Fruit fly (Drosophila melanogaster) whole organism, larva: ENCODE results near the gene CG14561.

Source experiments
- noc ChIP-seq: fragments of 200-800 bp; sonication (Bioruptor generic); optimal IDR thresholded peaks from 3 replicates; lab custom pipeline; 2019; ENCODE audit warnings: missing biosample characterization, mild to moderate bottlenecking, missing genetic modification characterization, moderate library complexity

Gene CG14561

DNA sequence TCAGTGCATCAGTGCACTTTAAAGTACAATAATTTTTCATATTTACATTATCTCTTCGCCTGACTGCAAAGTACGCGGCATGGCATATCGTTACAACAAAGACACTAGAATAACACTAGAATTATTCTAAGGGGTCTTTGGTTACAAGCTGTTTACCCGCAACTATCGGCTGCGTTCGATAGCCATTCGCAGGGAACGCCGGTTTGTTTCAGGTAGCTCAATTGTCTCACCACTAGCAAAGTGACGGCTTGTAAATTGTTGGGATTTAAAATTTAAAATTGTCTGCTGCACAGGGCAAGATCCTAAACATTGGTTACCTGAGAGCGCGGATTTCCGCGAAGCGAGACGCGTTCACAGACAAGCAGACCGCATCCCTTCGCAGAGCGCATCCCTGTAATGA lies at the start of gene CG14561:
CG14561 (plus strand) TSS at position 214 of the 400 bp plus-strand sequence.
- TF ChIP-seq noc (tag; lab: Kevin White, UChicago): no peak

DNA sequence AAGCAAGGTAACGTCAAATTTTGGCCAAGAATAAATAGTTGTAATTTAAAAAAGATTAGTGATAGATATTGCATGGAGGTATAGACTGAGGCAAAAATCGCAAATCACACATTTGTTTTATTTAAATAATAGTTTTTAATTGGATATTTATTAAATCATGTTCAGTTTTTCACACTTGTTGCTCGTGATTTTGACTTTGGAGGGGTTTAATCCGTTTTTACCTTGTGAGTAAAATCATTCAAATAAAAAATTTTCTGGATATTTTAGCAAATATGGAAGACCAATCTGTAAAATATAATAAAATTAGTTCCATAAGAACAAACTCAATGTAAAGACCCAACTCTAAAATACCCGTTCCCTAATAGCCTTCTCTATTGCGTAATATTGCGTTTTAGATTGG lies 37.5 kb upstream of the CG14561 start, which contains the start of gene CG7140:
CG7140 (minus strand) TSS at position 101 of the 400 bp plus-strand sequence.
- TF ChIP-seq noc (tag; lab: Kevin White, UChicago): no peak

DNA sequence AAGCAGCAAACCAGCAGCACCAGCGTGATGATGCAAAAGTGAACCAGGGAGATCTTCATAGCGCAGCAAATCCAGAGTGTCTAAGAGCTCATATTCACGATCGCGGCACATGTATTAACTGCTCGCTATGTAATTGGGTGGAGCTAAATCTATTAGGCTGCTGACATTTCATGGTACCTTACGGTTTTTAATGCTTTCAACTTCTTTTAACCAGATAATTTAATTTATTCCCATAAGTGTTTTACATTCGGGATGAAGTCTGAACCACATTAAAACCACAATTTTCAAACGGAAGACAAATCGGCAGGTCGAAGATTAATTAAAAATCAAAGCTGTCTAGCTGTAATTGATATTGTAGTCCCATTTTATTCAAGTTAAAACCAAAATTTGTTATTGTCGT lies 36.0 kb upstream of the CG14561 start, which contains the start of gene CG43392:
CG43392 (minus strand) TSS at position 101 of the 400 bp plus-strand sequence.
- TF ChIP-seq noc (tag; lab: Kevin White, UChicago): no peak

DNA sequence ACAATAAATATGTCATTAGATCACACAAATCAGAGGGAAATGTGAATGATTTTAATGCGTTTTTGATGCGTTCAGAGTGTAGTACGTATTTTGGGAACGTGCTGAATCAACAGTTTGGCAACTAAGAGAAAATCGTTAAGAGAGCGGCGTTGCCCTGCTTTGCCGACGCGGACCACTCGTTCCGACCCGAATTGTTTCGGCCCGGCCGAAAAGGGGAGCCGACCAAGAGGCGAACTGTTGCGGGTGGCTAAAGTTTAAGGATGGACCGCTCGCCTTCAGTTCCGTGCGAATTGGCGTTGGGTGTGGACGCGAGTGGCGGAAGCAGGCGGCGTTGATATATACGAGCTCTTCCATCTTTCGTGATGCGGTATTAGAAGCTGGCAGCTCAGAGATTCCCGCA lies 31.0 kb upstream of the CG14561 start, which contains the start of gene Oct-TyrR:
Oct-TyrR (plus strand) TSS at position 287 of the 400 bp plus-strand sequence.
- no peak for TF ChIP-seq noc (tag; lab: Kevin White, UChicago)

DNA sequence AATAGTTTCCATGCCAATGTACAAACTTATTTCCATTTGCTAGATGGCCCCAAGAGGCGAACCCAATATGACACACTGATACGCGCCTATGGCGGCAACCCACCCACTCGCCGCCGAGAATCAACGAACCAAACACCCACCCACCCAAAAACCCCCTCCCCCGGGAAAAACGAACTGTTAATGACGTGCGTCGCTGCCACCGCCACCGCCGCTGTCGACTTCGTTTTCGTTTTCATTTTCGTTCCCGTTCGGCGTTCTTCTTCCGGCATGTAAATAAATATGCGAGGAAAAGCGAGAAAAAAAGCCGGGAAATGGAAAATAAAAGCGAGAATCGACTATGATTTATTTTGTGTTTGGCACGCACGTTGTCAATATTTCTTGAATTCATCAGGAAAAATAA lies 14.6 kb upstream of the CG14561 start:
- TF ChIP-seq noc (tag; lab: Kevin White, UChicago): no peak

DNA sequence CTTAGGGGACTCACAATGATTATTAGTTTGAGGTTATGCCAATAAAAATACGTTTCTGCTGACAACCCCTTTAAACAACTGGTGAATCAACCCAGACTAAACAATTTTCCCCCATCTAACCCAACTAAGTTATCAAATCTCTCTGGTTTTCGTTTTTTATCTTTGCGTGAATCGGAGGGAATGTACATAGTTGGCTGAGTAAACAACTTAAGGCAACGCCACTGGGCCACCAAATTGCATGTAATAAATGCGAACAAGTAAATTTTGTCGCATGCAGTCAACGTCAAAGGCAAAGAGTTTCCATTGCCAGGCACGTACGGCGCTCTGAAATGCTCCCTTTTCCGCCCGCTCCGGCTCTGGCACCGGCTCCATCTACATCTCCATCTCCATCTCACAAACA lies 12.4 kb upstream of the CG14561 start:
- no peak for TF ChIP-seq noc (tag; lab: Kevin White, UChicago)

DNA sequence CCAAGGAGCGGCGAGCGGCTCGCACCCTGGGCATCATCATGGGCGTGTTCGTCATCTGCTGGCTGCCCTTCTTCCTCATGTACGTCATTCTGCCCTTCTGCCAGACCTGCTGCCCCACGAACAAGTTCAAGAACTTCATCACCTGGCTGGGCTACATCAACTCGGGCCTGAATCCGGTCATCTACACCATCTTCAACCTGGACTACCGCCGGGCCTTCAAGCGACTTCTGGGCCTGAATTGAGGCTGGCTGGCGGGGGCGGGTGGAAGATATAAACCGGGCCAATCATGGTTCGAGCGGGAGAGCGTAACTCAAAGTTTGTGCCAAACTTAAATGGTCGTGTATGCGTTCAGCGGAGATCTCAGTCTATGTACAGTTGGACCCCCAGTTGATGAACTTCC lies 1.9 kb upstream of the CG14561 start:
- TF ChIP-seq noc (tag; lab: Kevin White, UChicago): no peak

DNA sequence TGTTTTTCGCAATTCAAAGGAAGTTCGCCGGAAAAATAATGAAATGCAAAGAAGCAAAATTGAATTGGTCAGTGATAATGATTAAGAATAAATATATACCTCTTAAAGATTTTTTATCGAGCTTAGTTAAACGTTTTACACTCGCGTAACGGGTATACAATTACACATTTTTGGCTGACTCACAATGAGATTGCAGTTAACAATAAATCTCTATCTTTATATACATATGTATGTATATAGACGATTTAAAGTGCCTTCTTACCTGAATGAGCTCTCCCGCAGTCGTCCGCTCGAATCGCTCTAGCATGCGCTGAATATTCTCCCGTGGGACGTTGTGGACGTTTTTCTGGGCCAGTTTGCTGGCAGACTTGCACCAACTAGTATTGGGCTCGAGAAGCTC lies 4.8 kb downstream of the CG14561 start:
- TF ChIP-seq noc (tag; lab: Kevin White, UChicago): no peak

DNA sequence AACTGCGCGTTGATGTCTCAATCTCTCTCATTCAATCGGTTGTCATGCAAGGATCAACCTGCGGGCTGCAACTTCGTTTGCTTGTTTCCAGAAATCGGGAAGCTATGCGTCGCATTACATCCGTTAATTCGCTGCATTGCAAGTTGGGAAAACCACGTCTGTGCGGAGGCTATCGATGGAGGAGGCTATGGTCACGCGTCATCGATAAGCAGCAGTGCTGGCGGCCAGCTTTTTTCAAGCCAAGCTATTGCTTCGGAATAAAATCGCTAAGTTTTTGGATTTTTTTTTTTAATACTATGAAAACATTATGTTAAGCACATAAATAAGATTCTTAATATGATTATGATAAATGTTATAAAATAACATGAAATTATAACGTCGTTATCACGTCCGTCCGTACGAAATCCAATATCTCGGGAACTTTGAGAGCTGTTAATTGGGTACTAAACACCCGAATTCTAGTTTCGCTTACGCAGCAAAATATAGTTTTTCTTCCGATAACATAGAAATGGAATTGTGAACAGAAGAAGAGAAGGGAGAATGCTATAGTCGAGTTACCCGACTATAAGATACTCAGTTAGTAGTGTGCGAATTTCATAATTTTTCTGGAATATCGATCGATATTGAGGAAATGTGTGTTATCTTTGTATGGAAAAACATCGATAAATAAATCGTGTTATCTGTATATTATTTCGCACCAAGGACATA lies 6.1 kb downstream of the CG14561 start, which contains the start of gene CG7139:
CG7139 (minus strand) TSS at position 162 of the 708 bp plus-strand sequence.
- no peak for TF ChIP-seq noc (tag; lab: Kevin White, UChicago)

DNA sequence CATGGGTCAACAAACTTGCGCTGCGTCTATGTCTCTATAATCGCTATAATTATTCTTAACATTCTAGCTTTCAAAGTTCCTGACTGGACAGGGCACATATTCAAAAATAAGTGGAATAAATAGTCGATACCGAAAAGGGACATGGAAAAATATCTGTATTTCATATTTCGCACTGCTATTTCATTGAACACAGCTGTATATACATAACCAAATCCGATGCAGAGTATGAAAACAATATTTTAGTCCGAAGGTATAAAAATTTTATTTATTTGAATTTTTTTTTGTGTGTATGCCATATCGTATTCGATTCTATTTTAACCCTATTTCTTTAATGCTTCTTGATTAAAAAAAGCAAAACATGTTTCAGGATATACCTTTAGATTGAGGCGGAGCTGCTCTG lies 7.1 kb downstream of the CG14561 start:
- no peak for TF ChIP-seq noc (tag; lab: Kevin White, UChicago)

DNA sequence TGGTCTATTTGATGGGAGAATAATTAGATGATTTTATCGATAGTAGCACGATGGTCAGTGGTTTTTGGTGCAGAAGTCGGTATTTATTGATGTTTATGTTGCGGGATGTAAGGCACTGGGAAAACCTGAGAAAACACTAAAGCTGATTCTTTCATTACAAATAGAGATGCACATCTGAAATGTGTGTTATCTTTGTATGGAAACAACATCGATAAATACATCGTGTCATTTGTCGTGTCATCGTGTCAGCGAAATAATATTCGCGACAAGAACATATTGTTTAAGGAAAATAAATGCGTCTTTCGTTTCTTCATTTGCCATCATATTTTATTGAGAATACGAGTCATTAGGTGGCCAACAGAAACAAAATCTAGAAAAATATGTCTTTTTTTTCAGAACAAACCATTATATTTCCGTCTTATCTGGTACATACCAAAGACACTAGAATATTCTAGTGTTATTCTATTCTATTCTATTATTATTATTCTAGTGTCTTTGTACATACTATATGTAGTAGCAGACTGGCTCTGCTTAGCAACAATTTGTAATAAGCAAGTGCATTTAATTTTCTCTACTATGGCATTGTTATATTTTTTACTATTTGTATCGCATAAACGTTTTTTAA lies 8.8 kb downstream of the CG14561 start, which contains the start of gene CG7133:
CG7133 (minus strand) TSS at position 177 of the 625 bp plus-strand sequence.
- TF ChIP-seq noc (tag; lab: Kevin White, UChicago): no peak

DNA sequence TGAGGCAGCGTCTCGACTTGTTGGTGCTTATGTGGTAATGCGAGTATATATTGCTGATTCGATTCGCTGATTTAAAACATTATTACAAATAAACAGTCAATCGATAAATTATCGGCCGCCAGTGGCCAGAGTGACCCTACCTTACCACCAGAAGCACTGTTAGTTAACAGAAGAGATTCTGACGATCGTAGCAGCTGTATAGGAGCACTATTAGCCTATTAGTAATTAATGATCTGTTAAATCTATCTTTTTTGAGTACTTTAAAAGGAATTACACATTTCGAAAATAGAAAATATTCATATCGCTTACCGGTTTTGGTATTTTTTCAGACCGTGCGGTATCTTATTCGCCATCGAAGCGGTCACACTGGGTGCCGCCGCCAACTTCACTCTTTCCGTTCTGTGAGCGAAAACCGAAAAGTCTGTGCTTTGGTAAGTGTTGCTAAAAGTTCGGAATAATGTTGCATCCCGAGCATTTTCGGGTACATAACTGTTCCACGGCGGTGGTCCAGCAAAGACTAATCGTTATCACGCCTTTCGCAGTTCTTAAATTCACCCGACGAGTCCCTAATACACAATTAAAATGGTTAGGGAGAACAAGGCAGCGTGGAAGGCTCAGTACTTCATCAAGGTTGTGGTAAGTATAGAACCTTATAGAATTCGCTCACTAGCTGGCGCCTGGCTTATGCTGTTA lies 10.1 kb downstream of the CG14561 start, which contains the start of the genes CG7130 and RpLP0:
CG7130 (minus strand) TSS at position 51 of the 693 bp plus-strand sequence.
RpLP0 (plus strand) TSS at position 162 of the 693 bp plus-strand sequence.
- peak; percentile 59 for TF ChIP-seq noc (tag; lab: Kevin White, UChicago)

DNA sequence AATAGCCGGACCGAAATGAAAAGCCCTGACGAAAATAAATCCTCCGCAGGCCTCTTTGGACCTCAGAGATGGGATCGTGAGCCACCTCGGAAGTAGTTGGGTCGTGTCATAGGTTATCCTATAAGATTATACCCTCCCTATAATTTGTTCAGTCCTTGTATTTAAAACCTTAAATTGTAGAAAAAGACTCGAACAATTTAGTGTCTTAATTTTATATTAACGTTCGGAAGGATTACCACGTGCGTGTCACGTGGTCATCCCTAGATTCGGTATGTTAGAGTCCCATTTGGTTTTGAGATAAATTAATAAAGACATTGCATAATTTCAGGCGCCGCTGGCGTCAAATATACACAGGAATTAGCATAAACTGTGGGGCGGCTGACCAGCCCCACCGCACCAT lies 12.4 kb downstream of the CG14561 start:
- TF ChIP-seq noc (tag; lab: Kevin White, UChicago): peak; percentile 2

DNA sequence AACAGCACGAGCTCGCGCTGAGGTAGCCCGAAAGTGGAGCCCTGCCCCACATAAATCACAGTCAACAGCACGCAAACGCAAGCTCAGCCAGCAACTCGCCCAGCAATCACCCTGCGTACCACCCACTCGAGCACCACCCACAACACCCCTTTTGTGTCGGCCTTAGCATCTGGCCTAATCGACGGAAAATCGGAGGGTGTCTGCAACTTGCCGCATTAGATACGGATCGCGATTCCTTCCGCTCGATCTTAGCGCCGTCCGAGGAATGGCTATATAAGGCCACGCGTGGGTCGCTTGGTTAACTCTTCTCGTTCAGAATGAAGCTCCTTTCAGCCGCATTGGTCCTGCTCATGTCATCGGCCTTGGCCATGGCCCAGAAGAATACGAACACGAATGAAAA lies 14.3 kb downstream of the CG14561 start, which contains the start of gene Sfp79B:
Sfp79B (plus strand) TSS at position 301 of the 400 bp plus-strand sequence.
- TF ChIP-seq noc (tag; lab: Kevin White, UChicago): no peak

DNA sequence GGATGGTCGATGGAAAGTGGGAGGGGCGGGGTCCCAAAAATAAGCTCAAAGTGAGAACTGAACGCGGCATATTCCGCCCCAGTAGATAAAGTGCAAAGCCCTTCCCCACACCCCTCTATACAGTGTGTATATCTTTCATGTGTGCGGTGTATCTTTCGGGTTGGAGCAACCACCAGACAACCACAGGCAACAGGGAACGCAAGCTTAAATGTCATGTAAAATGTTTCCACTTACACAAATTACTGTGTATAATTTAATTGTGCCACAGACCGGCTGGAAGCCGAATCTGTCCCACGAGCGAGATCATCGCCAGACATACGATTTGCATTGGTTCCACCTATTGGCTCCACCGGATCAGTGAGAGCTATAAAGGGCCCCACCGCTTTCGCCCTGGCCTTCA lies 16.7 kb downstream of the CG14561 start, which contains the start of gene msopa:
msopa (plus strand) TSS at position 301 of the 400 bp plus-strand sequence.
- TF ChIP-seq noc (tag; lab: Kevin White, UChicago): no peak
